Worm (Caenorhabditis elegans) whole organism, L4/young adult: ENCODE data around the gene pfd-1.

Experiments used
- W03F9.2 ChIP-seq: fragments of 150-350 bp; optimal IDR thresholded peaks from 2 replicates; lab custom pipeline; 2014; ENCODE audit warnings: missing biosample characterization, missing genetic modification characterization
- dao-5 ChIP-seq: sonication (generic microtip); optimal IDR thresholded peaks from 2 replicates; lab custom pipeline; 2016; ENCODE audit warnings: missing genotype, missing genetic modification characterization, moderate library complexity, missing compliant biosample characterization
- him-1 ChIP-seq: sonication (generic microtip); optimal IDR thresholded peaks from 2 replicates; lab custom pipeline; 2016; ENCODE audit warnings: missing genotype, missing genetic modification reagents, missing genetic modification characterization, missing compliant biosample characterization

Gene pfd-1

DNA sequence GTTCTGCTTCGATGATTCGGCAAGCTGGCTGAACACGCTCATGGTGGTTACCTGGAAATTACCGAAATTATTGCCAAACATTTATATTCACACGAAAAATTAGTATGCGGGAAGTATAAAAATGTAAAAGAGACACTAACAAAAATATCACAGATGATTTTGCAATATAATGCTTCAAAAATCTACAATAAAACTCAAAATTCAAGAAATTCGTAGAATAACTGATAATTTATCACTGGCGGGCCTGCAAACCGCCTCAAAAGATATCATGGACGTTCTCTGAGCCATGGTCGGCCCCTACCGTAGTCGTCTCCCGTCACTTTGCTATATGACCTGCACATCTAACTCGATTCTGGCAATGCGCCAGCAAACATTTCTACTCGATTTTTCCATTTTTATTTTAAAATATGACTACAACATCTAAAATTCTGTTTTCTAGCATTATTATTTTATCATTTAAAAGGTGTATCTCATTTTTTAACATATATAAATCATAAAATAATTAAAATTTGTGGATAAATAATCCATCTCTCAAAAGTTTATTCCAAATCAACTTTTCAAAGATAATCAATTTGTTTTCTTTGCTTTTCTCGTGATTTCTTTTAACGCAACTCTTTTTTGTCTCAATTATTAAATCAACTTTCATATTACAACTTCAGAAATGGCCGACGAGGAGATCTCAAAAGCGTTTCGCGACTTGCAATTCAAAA lies at the start of gene pfd-1, which contains the start of gene F01G4.6:
TSS of gene pfd-1 (plus strand) at position 660 of the 710 bp plus-strand sequence.
TSS of gene F01G4.6 (minus strand) at position 51 of the 710 bp plus-strand sequence.
- peak; percentile 40 for TF ChIP-seq him-1 (tag; lab: Kevin White, UChicago)
- peak; percentile 92 for TF ChIP-seq W03F9.2 (tag; lab: Kevin White, UChicago)
- no peak for TF ChIP-seq dao-5

DNA sequence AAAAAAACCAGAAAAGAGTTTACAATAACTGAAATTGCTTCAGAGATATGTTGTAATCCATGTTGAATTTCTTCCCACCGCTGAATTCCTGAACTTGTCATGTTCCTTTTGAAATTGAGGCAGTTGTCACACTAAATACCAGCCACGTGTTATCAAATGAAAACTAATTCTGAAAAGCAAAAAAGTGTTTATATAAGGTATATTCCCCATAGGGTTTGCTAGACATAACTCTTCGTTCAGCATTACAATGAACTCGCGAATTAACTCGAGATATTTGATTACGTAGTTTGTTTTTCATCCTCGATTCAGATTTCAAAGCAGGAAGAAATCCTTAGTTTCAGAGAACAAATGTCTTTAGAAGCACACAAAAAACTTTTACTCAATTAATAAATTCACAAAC lies 49.6 kb upstream of the pfd-1 start, which contains the start of gene str-3:
TSS of gene str-3 (minus strand) at position 101 of the 400 bp plus-strand sequence.
- TF ChIP-seq W03F9.2 (tag; lab: Kevin White, UChicago), result no peak
- no peak for TF ChIP-seq him-1 (tag; lab: Kevin White, UChicago)
- no peak for TF ChIP-seq dao-5

DNA sequence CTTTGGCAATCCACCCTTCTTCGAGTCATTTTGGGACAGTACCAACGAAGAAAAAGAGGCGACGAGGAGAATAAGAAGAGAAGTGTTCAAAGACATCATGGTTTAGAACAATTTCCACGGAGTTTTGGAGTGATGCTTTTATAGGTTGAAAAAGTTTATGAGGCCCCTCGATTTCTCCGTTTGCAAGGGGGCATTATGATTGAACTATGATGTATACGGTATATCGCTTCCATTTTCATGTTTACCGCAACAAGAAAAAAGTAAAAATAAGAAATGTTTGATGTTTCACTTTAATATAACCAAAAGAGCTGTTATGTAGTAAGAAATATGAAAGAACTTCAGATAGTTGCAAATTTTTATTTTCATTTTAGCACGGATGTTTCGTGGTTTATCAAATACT lies 48.5 kb upstream of the pfd-1 start, which contains the start of gene srlf-18:
TSS of gene srlf-18 (minus strand) at position 101 of the 400 bp plus-strand sequence.
- TF ChIP-seq him-1 (tag; lab: Kevin White, UChicago) (no peak), dao-5 (no peak), W03F9.2 (tag; lab: Kevin White, UChicago) (no peak)

DNA sequence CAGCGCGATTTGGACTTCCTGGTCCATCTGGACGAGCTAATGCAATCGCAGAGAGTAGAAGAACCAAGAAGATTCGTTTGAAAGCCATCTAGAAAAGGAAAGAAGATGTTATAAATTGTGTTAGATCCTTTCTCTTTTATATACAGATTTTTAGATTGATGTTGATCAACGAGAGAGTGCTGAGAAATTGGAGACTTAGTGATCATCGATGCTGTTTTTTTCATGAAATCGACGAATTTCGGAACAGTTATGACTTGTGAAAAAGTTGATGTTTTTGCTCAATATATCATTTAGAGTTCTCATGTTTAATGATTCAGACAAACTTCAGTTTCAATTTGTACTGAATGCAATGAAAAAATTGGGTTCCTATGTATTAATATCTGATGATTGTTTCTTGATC lies 47.3 kb upstream of the pfd-1 start, which contains the start of gene srlf-17:
TSS of gene srlf-17 (minus strand) at position 101 of the 400 bp plus-strand sequence.
- TF ChIP-seq him-1 (tag; lab: Kevin White, UChicago) (no peak), dao-5 (no peak), W03F9.2 (tag; lab: Kevin White, UChicago) (no peak)

DNA sequence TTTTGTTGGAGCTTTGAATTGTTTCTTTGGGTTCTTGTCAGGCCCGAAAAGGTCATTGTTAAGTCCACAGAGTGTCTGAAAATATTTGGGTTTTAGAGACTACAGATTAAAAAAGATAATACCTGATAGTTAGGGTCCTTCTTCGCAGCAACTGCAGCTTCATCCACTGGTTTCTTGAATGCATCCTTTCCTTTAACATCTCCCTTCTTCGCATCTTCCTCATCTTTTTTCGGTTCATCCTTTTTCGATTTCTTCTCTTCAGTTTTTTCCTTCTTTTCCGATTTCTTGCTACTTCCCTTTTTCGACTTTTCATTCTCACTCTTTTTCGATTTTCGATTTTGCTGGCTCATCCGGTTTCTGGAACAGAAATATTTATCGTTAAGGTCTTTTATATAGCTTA lies 46.4 kb upstream of the pfd-1 start:
- TF ChIP-seq dao-5, result no peak
- TF ChIP-seq him-1 (tag; lab: Kevin White, UChicago), result no peak
- no peak for TF ChIP-seq W03F9.2 (tag; lab: Kevin White, UChicago)

DNA sequence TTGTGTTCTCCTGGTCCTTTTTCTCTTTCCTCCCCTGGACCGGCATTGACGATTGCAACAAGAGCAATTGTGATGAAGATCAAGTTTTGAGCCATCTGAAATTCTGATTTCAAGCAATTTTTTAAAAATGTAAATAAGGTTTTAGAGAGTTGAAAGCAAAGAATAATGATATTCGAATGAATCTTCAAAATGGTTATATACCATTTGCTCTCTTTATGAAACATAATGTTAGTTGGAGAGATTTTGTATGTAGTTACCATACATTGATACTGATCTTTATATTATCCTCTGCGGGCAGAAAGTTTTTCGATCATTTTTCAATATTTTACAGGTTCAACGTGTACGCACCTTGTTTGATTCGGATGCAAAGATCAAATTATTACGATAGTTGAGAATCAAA lies 44.2 kb upstream of the pfd-1 start, which contains the start of gene srlf-24:
TSS of gene srlf-24 (minus strand) at position 101 of the 400 bp plus-strand sequence.
- no peak for TF ChIP-seq W03F9.2 (tag; lab: Kevin White, UChicago)
- TF ChIP-seq him-1 (tag; lab: Kevin White, UChicago), result no peak
- no peak for TF ChIP-seq dao-5

DNA sequence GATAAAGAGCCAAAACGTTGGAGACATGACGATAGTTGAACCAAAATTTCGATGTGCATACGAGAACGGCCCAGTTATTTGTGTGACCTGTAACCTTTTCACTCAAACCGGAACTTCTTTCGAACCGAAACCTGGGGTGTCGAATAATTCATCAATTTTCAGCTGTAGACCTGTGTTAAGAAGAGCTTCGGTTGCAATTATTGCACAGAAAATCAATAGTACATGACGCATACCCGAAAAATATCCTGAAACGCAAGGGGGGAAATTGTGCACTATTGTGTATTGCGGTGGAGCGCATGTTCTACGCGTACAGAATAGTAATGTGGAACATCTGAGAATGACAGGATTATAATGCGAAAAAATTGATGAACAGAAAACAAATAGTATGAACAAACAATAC lies 40.1 kb upstream of the pfd-1 start, which contains the start of gene pigk-1:
TSS of gene pigk-1 (minus strand) at position 248 of the 400 bp plus-strand sequence.
- TF ChIP-seq him-1 (tag; lab: Kevin White, UChicago), result no peak
- TF ChIP-seq dao-5, result no peak
- no peak for TF ChIP-seq W03F9.2 (tag; lab: Kevin White, UChicago)

DNA sequence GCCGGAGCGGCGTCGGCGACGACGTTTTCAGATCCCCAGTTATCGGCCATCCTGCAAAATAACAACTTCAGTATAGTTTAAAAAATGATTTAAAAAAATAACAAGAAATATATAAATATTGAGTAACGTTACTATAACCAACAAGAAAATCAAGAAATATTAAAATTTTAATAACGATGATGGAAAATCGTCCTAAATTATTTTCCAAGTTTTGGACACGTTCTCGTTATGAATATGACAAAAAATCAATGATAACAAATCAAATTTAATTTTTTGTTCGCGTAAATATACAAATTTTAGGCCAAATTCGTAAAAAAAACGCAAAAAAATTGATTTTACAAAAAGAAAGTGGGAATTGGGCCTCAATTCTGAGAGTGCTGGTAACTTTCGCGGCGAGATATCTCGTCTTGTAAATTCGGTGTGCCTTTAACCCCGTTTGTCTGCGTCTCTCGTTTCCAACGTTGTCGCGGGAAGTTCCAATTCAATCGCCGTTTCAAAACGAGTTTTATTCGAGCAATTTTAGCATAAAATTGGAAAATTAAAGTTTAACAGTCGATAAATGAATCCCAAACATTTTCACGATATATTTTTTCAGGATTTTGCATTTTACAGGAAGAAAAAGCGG lies 38.8 kb upstream of the pfd-1 start, which contains the start of gene rps-5:
TSS of gene rps-5 (minus strand) at position 51 of the 625 bp plus-strand sequence.
- no peak for TF ChIP-seq dao-5
- TF ChIP-seq W03F9.2 (tag; lab: Kevin White, UChicago), result peak; percentile 71
- no peak for TF ChIP-seq him-1 (tag; lab: Kevin White, UChicago)

DNA sequence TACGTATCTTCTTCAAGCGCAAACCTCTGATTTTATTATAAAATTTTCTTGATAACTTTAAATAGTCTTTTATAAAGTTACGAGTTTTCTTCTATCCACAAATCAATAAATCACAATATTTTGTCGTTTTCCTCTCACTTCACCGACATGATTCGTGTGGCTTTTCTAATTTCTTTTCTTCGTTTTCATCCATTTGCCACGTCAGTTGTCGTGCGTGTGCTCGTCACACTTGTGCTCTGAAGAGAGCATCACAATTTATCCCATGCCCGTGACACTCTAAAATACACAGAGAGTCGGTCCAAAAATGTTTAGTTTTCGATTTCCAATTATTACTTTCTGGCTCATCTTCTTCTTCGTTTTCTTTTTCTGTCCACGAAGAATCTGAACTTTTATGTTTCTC lies 38.0 kb upstream of the pfd-1 start:
- TF ChIP-seq dao-5 (no peak), W03F9.2 (tag; lab: Kevin White, UChicago) (no peak), him-1 (tag; lab: Kevin White, UChicago) (no peak)

DNA sequence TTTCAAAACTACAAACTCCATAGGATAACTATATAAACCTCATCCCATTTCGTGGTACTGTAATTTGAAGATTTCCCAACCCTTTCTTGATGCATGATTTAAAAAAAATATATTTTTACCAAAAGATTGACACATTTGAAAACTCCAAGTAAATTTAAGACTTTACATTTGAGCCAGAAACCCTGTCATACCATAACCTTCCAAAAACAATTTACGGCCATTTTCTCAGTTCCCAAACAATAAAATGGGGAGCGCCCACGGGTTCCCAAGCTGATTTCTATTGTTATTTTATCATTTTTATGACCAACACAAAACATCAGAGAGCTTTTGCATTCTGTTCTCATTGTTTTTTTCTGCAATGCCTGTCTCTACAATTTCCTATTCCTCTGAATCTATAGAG lies 37.3 kb upstream of the pfd-1 start, which contains the start of gene clc-9:
TSS of gene clc-9 (plus strand) at position 301 of the 400 bp plus-strand sequence.
- TF ChIP-seq him-1 (tag; lab: Kevin White, UChicago) (no peak), W03F9.2 (tag; lab: Kevin White, UChicago) (no peak), dao-5 (no peak)

DNA sequence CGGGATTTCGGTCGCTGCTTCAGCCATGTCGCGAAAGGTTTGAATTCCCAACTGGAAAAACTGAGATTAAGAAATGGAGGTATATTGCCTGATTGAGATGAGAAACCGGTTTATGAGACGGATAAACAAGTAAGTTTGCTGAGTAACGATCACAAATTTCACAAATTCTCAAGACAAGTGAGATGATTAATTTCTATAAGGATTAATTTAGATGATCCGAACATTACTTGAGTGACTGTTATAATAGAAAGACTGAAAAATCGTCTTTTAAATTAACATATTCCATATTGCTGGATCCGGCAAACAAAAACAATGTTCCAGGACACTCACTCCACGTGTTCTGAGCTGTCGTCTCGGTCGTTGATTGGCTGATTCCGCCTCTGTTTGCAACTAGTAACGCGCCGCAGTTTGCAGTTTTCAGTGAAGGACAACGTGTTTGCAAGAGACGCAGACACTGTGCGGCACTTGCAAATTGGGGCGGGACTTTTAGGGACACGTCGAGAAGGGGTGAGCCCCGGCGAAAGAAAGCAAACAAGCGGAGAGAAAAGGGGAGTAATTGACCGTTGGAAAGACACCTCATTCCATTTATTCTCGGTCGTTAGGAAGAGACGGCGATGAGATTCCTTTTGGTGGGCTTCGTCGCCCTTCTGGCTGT lies 30.9 kb upstream of the pfd-1 start, which contains the start of the genes imp-2 and enpl-1:
TSS of gene imp-2 (minus strand) at position 51 of the 655 bp plus-strand sequence.
TSS of gene enpl-1 (plus strand) at position 462 of the 655 bp plus-strand sequence.
- TF ChIP-seq W03F9.2 (tag; lab: Kevin White, UChicago), result peak; percentile 45
- no peak for TF ChIP-seq him-1 (tag; lab: Kevin White, UChicago)

DNA sequence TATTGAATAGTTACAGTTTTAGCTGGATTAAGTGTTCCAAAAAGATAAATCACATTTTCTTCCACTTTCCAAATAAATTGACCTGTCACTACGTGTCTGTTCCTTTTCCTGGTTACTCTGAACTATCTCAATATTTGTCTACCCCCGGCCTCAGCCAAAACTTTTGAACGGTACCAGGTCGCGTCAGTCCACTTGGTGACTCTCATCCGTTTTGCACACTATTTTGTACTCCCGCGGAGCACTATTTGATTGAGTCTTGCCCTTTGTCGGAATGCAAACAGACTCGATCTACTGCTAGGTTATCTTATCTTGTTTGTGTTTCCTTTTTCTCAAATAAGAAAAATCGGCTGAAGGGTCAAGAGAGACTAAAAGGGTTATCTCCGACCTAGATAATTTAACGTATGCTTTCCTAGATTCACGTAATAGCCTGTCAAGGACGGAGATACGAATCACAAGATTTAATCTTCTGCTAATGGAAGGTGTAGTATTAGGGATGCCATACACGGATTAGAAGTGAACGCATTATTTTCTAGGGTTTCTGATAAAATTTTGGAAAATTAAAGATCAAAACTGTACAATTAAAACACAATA lies 29.8 kb upstream of the pfd-1 start:
- no peak for TF ChIP-seq him-1 (tag; lab: Kevin White, UChicago)
- TF ChIP-seq dao-5, result no peak
- TF ChIP-seq W03F9.2 (tag; lab: Kevin White, UChicago), result no peak

DNA sequence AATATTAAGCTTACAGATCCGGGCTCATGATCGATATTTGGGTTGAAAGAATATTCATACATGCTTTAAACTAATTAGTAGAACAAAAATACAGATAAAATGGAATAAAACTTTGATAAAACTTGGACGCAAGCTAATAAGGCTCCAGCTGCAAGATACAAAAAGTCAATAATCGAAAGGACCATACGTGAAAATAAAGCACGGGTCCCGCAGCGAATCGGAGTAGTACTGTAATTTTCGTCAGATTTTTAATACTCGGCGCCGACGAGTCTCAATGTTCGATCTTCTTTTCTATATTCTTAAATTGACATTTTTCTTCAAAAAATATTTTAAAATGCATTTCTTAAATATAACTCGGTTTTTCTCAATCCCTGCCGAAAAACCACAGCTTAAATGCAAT lies 25.2 kb upstream of the pfd-1 start, which contains the start of gene spo-11:
TSS of gene spo-11 (minus strand) at position 189 of the 400 bp plus-strand sequence.
- TF ChIP-seq dao-5, result no peak
- no peak for TF ChIP-seq W03F9.2 (tag; lab: Kevin White, UChicago)
- TF ChIP-seq him-1 (tag; lab: Kevin White, UChicago), result no peak
